Worm (Caenorhabditis elegans) whole organism, early embryonic: ENCODE measurements around the gene C33H5.16.

ENCODE experiments used
- B0310.2 ChIP-seq: sonication (generic microtip); optimal IDR thresholded peaks from 2 replicates; lab custom pipeline; 2016; ENCODE audit warnings: mild to moderate bottlenecking, missing genetic modification characterization, missing compliant biosample characterization
- F13C5.2 ChIP-seq: sonication (generic microtip); optimal IDR thresholded peaks from 2 replicates; lab custom pipeline; 2017; ENCODE audit warnings: mild to moderate bottlenecking, missing genetic modification characterization, inconsistent platforms, missing compliant biosample characterization
- aly-1 ChIP-seq: sonication (generic microtip); optimal IDR thresholded peaks from 2 replicates; lab custom pipeline; 2016; ENCODE audit warnings: missing genetic modification characterization, missing compliant biosample characterization
- ama-1 ChIP-seq: fragments of 150-350 bp; optimal IDR thresholded peaks from 2 replicates; lab custom pipeline; 2014
- ceh-13 ChIP-seq: fragments of 200-800 bp; sonication (Bioruptor generic); optimal IDR thresholded peaks from 2 replicates; lab custom pipeline; 2018; ENCODE audit warnings: mild to moderate bottlenecking, missing genetic modification characterization, missing compliant biosample characterization
- ceh-36 ChIP-seq: sonication (generic microtip); optimal IDR thresholded peaks from 2 replicates; lab custom pipeline; 2016; ENCODE audit warnings: missing genetic modification characterization, inconsistent platforms, missing compliant biosample characterization
- ets-7 ChIP-seq: sonication (generic microtip); optimal IDR thresholded peaks from 2 replicates; lab custom pipeline; 2016; ENCODE audit warnings: missing genotype, missing genetic modification characterization, missing compliant biosample characterization
- flt-1 ChIP-seq: fragments of 200-800 bp; sonication (Bioruptor generic); IDR thresholded peaks from 2 replicates; pipeline ENCODE4 v1.3.6; 2022; ENCODE audit warnings: missing genetic modification characterization, missing compliant biosample characterization
- hmbx-1 ChIP-seq: sonication (generic microtip); optimal IDR thresholded peaks from 2 replicates; lab custom pipeline; 2016; ENCODE audit warnings: mild to moderate bottlenecking, missing genetic modification characterization, missing compliant biosample characterization
- hmg-4 ChIP-seq: fragments of 200-800 bp; sonication (Bioruptor generic); optimal IDR thresholded peaks from 2 replicates; lab custom pipeline; 2018; ENCODE audit warnings: mild to moderate bottlenecking, missing genetic modification characterization, missing compliant biosample characterization
- hnd-1 ChIP-seq: sonication (generic microtip); optimal IDR thresholded peaks from 2 replicates; lab custom pipeline; 2016; ENCODE audit warnings: missing genetic modification characterization, missing compliant biosample characterization
- pes-1 ChIP-seq: fragments of 200-800 bp; sonication (Bioruptor generic); IDR thresholded peaks from 2 replicates; pipeline ENCODE4 v1.3.6; 2022; ENCODE audit warnings: missing genetic modification reagents, missing genetic modification characterization, missing compliant biosample characterization
- scrt-1 ChIP-seq: fragments of 200-800 bp; sonication (Bioruptor generic); IDR thresholded peaks from 2 replicates; pipeline ENCODE4 v1.3.6; 2022; ENCODE audit warnings: missing genetic modification characterization, missing compliant biosample characterization
- sea-1 ChIP-seq: fragments of 200-800 bp; sonication (Bioruptor generic); conservative IDR thresholded peaks from 2 replicates; pipeline ENCODE4 v1.3.6; 2022; ENCODE audit warnings: missing genetic modification characterization, missing compliant biosample characterization
- tbx-11 ChIP-seq: fragments of 200-800 bp; sonication (Bioruptor generic); IDR thresholded peaks from 2 replicates; pipeline ENCODE4 v1.3.6; 2022; ENCODE audit warnings: missing genetic modification characterization, missing compliant biosample characterization
- tbx-37 ChIP-seq: fragments of 200-800 bp; sonication (Bioruptor generic); conservative IDR thresholded peaks from 2 replicates; pipeline ENCODE4 v1.3.6; 2022; ENCODE audit warnings: missing genetic modification reagents, missing genetic modification characterization, missing compliant biosample characterization
- tra-4 ChIP-seq: sonication (generic microtip); optimal IDR thresholded peaks from 2 replicates; lab custom pipeline; 2017; ENCODE audit warnings: missing genetic modification characterization, missing compliant biosample characterization

The C33H5.16 gene

DNA sequence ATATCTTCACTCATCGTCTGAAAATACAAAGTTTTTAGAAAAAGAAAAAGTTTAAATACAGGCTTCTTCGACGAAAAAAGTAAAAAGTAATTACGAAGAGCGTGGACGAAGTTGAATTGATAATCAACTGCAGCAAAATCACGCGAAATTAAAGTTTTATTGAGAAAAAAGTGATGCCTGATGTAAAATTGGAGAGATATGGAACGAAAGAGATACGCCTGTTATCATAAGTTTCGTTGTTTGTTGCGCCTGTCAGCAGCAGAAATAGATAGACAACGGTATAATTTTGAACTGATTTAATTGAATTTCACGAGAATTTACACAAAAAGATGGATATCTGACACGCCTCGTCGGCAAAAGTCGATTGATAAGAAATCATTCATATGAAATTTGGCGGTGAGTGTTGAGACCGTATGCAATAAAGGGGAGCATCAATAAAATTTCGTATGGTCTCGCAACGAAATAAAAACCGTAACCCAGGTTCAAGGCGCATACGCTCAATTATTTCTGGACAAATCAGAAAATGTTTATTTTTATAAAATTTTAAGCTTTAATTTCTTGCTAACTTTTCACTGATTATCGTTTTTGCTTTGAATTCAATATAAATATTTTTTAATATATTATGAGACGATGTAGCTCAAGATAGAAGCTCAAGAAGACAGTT is 26.3 kb upstream of the C33H5.16 start, which contains the start of gene C06A6.4:
Gene C06A6.4 (minus strand): TSS at position 24 of the 664 bp plus-strand sequence.
- TF ChIP-seq sea-1 (GFP tag; lab: Robert Waterston, UW) (no peak), ama-1 (lab: Kevin White, UChicago) (no peak), hmg-4 (no peak), hnd-1 (tag; lab: Kevin White, UChicago) (no peak), tbx-37 (no peak), tbx-11 (no peak), tra-4 (tag; lab: Kevin White, UChicago) (no peak), pes-1 (GFP tag; lab: Robert Waterston, UW) (no peak), F13C5.2 (tag; lab: Kevin White, UChicago) (no peak), ceh-36 (no peak)

DNA sequence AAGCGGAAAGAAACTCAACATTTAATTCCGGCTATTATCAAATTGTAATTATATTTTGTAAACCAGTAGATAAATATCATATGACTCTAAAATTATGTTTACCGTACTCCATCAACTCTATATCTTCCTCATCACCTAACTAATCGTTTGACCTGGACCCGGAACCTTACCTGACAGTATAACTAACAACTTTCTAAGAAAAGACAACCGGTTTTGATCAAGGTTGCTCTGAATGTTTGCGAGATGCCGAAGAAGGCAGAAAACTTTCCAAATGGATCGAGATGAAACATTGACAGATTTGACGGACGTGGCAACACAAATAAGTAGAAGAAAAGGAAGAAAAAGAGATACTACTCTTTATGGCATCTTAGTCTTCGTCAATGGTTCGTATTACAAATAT is 21.5 kb upstream of the C33H5.16 start:
- TF ChIP-seq ama-1 (lab: Kevin White, UChicago) (no peak), pes-1 (GFP tag; lab: Robert Waterston, UW) (no peak), tbx-37 (no peak), ceh-13 (GFP tag; lab: Kevin White, UChicago) (no peak), aly-1 (tag; lab: Kevin White, UChicago) (no peak), ceh-36 (no peak), tbx-11 (no peak), hnd-1 (tag; lab: Kevin White, UChicago) (no peak), sea-1 (GFP tag; lab: Robert Waterston, UW) (no peak), tra-4 (tag; lab: Kevin White, UChicago) (no peak)

DNA sequence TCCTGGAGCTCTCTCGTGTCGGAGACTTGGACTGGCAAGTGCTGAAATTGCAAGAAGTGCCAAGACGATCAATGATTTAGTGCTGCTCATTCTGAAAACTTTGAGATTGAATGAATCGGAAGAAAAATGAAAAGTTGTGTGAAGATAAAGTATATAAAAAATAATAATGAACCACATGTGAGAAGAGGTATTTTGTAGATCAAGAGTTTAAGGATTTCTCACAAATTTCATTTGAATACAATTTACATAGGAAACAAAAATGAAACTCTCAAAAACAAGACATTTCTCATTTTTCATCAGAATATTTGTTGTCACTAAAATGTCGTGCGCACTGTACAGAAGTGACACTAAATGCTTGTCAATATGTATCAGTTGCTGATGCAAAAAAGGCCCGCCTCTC is 19.4 kb upstream of the C33H5.16 start, which contains the start of gene T14A8.2:
Gene T14A8.2 (minus strand): TSS at position 101 of the 400 bp plus-strand sequence.
- TF ChIP-seq hmg-4 (no peak), hmbx-1 (tag; lab: Kevin White, UChicago) (no peak), ama-1 (lab: Kevin White, UChicago) (no peak), scrt-1 (GFP tag; lab: Robert Waterston, UW) (no peak)

DNA sequence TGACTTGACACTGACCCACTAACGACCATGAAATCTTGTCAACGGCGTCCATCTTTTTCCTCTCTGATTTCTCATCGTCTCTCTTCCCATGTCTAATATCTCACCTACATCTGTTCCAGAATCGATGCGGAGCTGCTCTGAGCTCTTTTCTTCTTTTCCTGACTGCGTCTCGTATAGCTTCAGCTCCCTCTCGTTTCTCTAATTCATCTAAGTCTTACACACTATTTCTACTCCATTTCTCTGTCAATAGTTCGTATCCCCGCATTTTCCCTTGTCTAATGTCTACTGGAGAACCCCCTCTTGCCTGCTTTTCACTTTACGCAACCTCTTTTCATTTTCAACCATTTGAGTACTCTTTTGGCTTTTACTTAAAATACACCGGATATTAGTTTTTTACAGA is 14.7 kb upstream of the C33H5.16 start, which contains the start of gene ric-3:
Gene ric-3 (plus strand): TSS at position 400 of the 400 bp plus-strand sequence.
- TF ChIP-seq tra-4 (tag; lab: Kevin White, UChicago): no peak
- no peak for TF ChIP-seq F13C5.2 (tag; lab: Kevin White, UChicago)
- TF ChIP-seq ama-1 (lab: Kevin White, UChicago): no peak
- no peak for TF ChIP-seq aly-1 (tag; lab: Kevin White, UChicago)
- no peak for TF ChIP-seq ceh-36
- no peak for TF ChIP-seq sea-1 (GFP tag; lab: Robert Waterston, UW)
- TF ChIP-seq ets-7 (tag; lab: Kevin White, UChicago): no peak
- TF ChIP-seq flt-1 (GFP tag; lab: Robert Waterston, UW): no peak
- TF ChIP-seq tbx-37: no peak
- no peak for TF ChIP-seq hmbx-1 (tag; lab: Kevin White, UChicago)
- no peak for TF ChIP-seq pes-1 (GFP tag; lab: Robert Waterston, UW)
- no peak for TF ChIP-seq hmg-4
- TF ChIP-seq ceh-13 (GFP tag; lab: Kevin White, UChicago): no peak
- no peak for TF ChIP-seq B0310.2 (tag; lab: Kevin White, UChicago)
- no peak for TF ChIP-seq scrt-1 (GFP tag; lab: Robert Waterston, UW)
- no peak for TF ChIP-seq tbx-11
- TF ChIP-seq hnd-1 (tag; lab: Kevin White, UChicago): no peak

DNA sequence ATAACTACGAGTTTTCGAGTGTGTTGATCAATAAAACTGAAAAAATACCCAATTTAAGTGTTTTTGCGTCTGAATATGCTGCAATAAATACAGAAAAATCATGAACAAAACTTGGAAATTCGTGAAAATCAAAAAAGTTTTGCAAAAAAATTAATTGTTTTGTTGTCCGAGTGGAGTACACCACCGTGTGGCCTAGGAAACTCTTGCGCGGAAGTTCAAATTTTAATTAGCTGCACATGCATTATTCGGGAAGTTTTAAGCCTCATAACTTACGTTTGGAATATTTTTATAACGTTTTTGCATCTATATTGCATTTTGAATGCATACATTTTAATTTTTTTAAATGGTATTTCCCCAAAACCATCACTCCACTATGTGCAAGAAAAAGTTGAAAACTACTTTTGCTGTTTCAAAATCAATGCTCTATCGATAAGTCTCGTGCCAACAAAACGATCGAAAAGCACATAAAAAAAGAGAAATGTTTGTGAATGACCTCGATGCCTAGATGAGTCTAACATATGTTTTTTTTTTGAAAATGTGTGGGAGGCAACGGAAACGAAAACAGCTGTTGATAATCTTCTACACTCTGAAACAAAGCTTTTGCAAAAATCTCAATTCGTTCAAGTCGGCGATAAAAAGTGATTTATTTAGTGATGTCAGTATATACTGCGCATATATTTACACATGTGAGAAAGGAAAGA is 13.4 kb upstream of the C33H5.16 start:
- TF ChIP-seq ceh-36: no peak
- TF ChIP-seq flt-1 (GFP tag; lab: Robert Waterston, UW): no peak
- TF ChIP-seq ets-7 (tag; lab: Kevin White, UChicago): no peak
- no peak for TF ChIP-seq aly-1 (tag; lab: Kevin White, UChicago)
- TF ChIP-seq hmg-4: no peak

DNA sequence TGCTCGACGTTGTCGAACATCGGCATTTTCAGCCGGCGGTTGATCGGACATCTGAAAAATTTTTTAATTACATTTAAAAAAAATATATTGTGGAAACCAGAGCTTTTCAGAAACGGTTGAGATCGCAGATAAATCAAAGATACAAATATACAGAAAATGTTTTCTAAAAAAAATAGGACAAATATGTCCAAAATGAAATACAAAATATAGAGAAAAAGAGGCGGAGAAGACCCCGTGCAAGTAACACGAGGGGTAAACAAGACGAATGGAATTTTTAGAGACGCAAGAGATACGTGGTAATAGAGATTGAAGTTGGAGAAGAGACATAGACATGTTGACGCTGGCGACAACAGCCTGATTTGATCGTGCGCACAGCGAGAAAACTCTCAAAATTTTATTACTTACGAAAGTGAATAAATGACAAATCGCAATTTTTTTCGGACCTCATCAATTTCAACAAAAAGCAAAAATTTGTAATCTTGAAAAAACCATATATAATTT is 12.6 kb upstream of the C33H5.16 start, which contains the start of gene cdgs-1:
Gene cdgs-1 (minus strand): TSS at position 51 of the 501 bp plus-strand sequence.
- TF ChIP-seq ceh-13 (GFP tag; lab: Kevin White, UChicago): no peak
- no peak for TF ChIP-seq hnd-1 (tag; lab: Kevin White, UChicago)
- no peak for TF ChIP-seq hmg-4

DNA sequence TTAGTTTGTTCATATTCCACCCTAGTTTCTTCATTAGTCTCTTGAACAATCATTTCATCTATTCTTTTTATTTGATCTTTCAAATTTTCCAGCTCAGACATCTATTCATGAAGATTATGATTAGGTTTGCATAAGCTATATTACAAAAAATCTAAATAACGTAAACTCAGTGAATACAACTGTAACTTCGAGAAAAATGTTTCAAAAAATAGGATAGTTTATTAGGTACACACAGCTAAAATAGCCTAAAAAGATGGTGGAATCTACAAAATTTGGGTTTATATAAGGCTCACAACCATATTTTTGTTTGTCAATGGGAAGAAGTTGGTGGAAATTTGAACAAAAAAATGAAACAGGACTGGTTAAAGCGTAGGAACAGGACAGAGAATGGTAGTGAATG is 9.6 kb upstream of the C33H5.16 start, which contains the start of gene zgpa-1:
Gene zgpa-1 (minus strand): TSS at position 101 of the 400 bp plus-strand sequence.
- TF ChIP-seq pes-1 (GFP tag; lab: Robert Waterston, UW) (no peak), ceh-36 (no peak), hmbx-1 (tag; lab: Kevin White, UChicago) (no peak)

DNA sequence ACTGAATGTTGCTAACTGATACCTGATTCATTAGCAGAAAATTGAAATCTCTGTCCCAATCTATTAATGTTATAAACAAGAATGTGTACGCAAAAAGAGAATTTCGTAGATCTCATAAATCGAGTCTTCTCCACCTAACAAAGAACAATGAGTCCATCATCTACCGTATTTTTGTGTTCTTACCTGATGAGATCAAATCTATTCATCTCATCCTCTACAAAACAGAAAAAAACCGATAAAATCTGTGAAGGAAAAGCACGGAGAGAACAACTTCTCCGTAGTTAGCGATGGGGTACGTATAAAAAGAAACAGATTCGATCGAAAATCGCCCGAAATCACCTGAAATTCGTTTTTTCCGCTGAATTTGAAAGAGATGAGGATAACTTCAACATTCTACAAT is 5.4 kb upstream of the C33H5.16 start, which contains the start of gene C33H5.1:
Gene C33H5.1 (plus strand): TSS at position 330 of the 400 bp plus-strand sequence.
- TF ChIP-seq pes-1 (GFP tag; lab: Robert Waterston, UW) (no peak), ceh-13 (GFP tag; lab: Kevin White, UChicago) (no peak), hnd-1 (tag; lab: Kevin White, UChicago) (no peak), flt-1 (GFP tag; lab: Robert Waterston, UW) (no peak), ets-7 (tag; lab: Kevin White, UChicago) (no peak), tbx-37 (no peak), tbx-11 (no peak), F13C5.2 (tag; lab: Kevin White, UChicago) (no peak), ama-1 (lab: Kevin White, UChicago) (no peak)
